Fruit fly (Drosophila melanogaster) whole organism, adult: ENCODE measurements around the gene PIG-L.

Experiments
- CG14711 ChIP-seq: fragments of 200-800 bp; sonication (Bioruptor generic); optimal IDR thresholded peaks from 2 replicates; lab custom pipeline; 2018; ENCODE audit warnings: missing biosample characterization, mild to moderate bottlenecking, missing genetic modification characterization, moderate library complexity
- CG33017 ChIP-seq: fragments of 200-800 bp; sonication (Bioruptor generic); optimal IDR thresholded peaks from 2 replicates; lab custom pipeline; 2018; ENCODE audit warnings: missing biosample characterization, mild to moderate bottlenecking, missing genetic modification characterization, moderate library complexity
- CG7045 ChIP-seq: fragments of 200-800 bp; sonication (Bioruptor generic); optimal IDR thresholded peaks from 2 replicates; lab custom pipeline; 2017; ENCODE audit warnings: missing biosample characterization, mild to moderate bottlenecking, missing genetic modification characterization
- Clk ChIP-seq: fragments of 200-800 bp; sonication (Bioruptor generic); optimal IDR thresholded peaks from 2 replicates; lab custom pipeline; 2017; ENCODE audit warnings: missing biosample characterization, missing genetic modification characterization
- Mnt ChIP-seq: fragments of 200-800 bp; sonication (Bioruptor generic); optimal IDR thresholded peaks from 2 replicates; lab custom pipeline; 2016; ENCODE audit warnings: missing biosample characterization, mild to moderate bottlenecking, missing genetic modification characterization
- cnc ChIP-seq, 2 experiments: fragments of >200 bp; optimal IDR thresholded peaks; 2 replicates each; lab custom pipeline; 2017
- ovo ChIP-seq: fragments of 200-800 bp; sonication (Bioruptor generic); optimal IDR thresholded peaks from 2 replicates; lab custom pipeline; 2016; ENCODE audit warnings: missing biosample characterization, missing genetic modification characterization
- tj ChIP-seq: fragments of 200-800 bp; sonication (Bioruptor generic); optimal IDR thresholded peaks from 3 replicates; lab custom pipeline; 2017; ENCODE audit warnings: missing biosample characterization, mild to moderate bottlenecking, missing genetic modification characterization, moderate library complexity
- toe ChIP-seq: fragments of 200-800 bp; sonication (Bioruptor generic); optimal IDR thresholded peaks from 2 replicates; lab custom pipeline; 2016; ENCODE audit warnings: missing biosample characterization, missing genetic modification characterization

DNA sequence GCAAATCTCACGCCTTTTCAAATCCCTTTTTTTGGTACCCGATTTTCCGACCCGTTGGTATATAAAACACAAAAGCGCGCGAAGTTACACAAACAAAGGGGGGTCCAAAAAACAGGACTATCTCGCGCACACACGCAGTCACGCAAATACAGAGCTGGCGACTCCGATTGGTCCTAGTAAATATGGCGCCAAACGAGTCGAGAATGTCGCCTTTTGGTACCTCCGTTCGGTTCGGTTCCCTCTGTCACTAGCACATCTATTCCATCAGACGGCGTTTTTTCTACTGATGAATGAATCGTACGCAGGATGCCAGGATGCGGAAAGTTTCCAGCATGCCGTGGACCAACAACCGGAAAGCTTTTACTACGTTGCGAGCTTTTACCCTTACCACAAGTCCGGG, 34.7 kb upstream of the PIG-L start, which contains the start of gene CG17193:
- no peak for TF ChIP-seq CG33017
- no peak for TF ChIP-seq Mnt (GFP tag; lab: Kevin White, UChicago)
- TF ChIP-seq CG14711 = no peak
- no peak for TF ChIP-seq ovo (GFP tag; lab: Kevin White, UChicago)
- TF ChIP-seq Clk = no peak
- no peak for TF ChIP-seq CG7045 (GFP tag; lab: Kevin White, UChicago)
- no peak for TF ChIP-seq toe (GFP tag; lab: Kevin White, UChicago)
- TF ChIP-seq cnc (optimal IDR thresholded peaks at IDR 0.05; lab: Kevin White, UChicago) = no peak
- no peak for TF ChIP-seq tj
